Worm (Caenorhabditis elegans) whole organism, early embryonic: ENCODE measurements around the gene K01A6.4.

Experiments
- B0310.2 ChIP-seq: sonication (generic microtip); optimal IDR thresholded peaks from 2 replicates; lab custom pipeline; 2016; ENCODE audit warnings: mild to moderate bottlenecking, missing genetic modification characterization, missing compliant biosample characterization
- F13C5.2 ChIP-seq: sonication (generic microtip); optimal IDR thresholded peaks from 2 replicates; lab custom pipeline; 2017; ENCODE audit warnings: mild to moderate bottlenecking, missing genetic modification characterization, inconsistent platforms, missing compliant biosample characterization
- aly-1 ChIP-seq: sonication (generic microtip); optimal IDR thresholded peaks from 2 replicates; lab custom pipeline; 2016; ENCODE audit warnings: missing genetic modification characterization, missing compliant biosample characterization
- ama-1 ChIP-seq: fragments of 150-350 bp; optimal IDR thresholded peaks from 2 replicates; lab custom pipeline; 2014
- ceh-13 ChIP-seq: fragments of 200-800 bp; sonication (Bioruptor generic); optimal IDR thresholded peaks from 2 replicates; lab custom pipeline; 2018; ENCODE audit warnings: mild to moderate bottlenecking, missing genetic modification characterization, missing compliant biosample characterization
- ceh-36 ChIP-seq: sonication (generic microtip); optimal IDR thresholded peaks from 2 replicates; lab custom pipeline; 2016; ENCODE audit warnings: missing genetic modification characterization, inconsistent platforms, missing compliant biosample characterization
- ets-7 ChIP-seq: sonication (generic microtip); optimal IDR thresholded peaks from 2 replicates; lab custom pipeline; 2016; ENCODE audit warnings: missing genotype, missing genetic modification characterization, missing compliant biosample characterization
- flt-1 ChIP-seq: fragments of 200-800 bp; sonication (Bioruptor generic); IDR thresholded peaks from 2 replicates; pipeline ENCODE4 v1.3.6; 2022; ENCODE audit warnings: missing genetic modification characterization, missing compliant biosample characterization
- hmbx-1 ChIP-seq: sonication (generic microtip); optimal IDR thresholded peaks from 2 replicates; lab custom pipeline; 2016; ENCODE audit warnings: mild to moderate bottlenecking, missing genetic modification characterization, missing compliant biosample characterization
- hmg-4 ChIP-seq: fragments of 200-800 bp; sonication (Bioruptor generic); optimal IDR thresholded peaks from 2 replicates; lab custom pipeline; 2018; ENCODE audit warnings: mild to moderate bottlenecking, missing genetic modification characterization, missing compliant biosample characterization
- hnd-1 ChIP-seq: sonication (generic microtip); optimal IDR thresholded peaks from 2 replicates; lab custom pipeline; 2016; ENCODE audit warnings: missing genetic modification characterization, missing compliant biosample characterization
- pes-1 ChIP-seq: fragments of 200-800 bp; sonication (Bioruptor generic); IDR thresholded peaks from 2 replicates; pipeline ENCODE4 v1.3.6; 2022; ENCODE audit warnings: missing genetic modification reagents, missing genetic modification characterization, missing compliant biosample characterization
- scrt-1 ChIP-seq: fragments of 200-800 bp; sonication (Bioruptor generic); IDR thresholded peaks from 2 replicates; pipeline ENCODE4 v1.3.6; 2022; ENCODE audit warnings: missing genetic modification characterization, missing compliant biosample characterization
- sea-1 ChIP-seq: fragments of 200-800 bp; sonication (Bioruptor generic); conservative IDR thresholded peaks from 2 replicates; pipeline ENCODE4 v1.3.6; 2022; ENCODE audit warnings: missing genetic modification characterization, missing compliant biosample characterization
- tbx-11 ChIP-seq: fragments of 200-800 bp; sonication (Bioruptor generic); IDR thresholded peaks from 2 replicates; pipeline ENCODE4 v1.3.6; 2022; ENCODE audit warnings: missing genetic modification characterization, missing compliant biosample characterization
- tbx-37 ChIP-seq: fragments of 200-800 bp; sonication (Bioruptor generic); conservative IDR thresholded peaks from 2 replicates; pipeline ENCODE4 v1.3.6; 2022; ENCODE audit warnings: missing genetic modification reagents, missing genetic modification characterization, missing compliant biosample characterization
- tra-4 ChIP-seq: sonication (generic microtip); optimal IDR thresholded peaks from 2 replicates; lab custom pipeline; 2017; ENCODE audit warnings: missing genetic modification characterization, missing compliant biosample characterization

The K01A6.4 gene

DNA sequence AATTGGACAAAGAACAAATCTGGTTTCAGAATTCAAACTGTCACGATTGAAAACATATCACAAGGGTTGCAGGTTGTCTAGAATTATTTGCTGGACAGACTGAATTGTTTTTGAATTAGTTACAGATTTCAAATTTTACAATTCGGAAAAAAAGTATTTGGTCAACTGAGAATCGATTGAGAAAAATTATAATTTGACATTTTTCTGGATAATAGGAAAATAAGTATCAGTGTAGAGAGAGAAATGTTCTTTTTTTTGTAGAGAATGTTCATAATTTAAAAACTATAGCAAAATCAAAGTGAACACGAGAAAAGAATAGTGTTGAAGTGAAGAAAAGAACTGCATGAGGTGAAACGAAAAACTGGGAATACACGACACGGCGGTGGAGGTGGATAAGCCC is 39.4 kb downstream of the K01A6.4 start, which contains the start of gene dpy-20:
dpy-20 (minus strand) TSS at position 101 of the 400 bp plus-strand sequence.
- TF ChIP-seq ceh-13 (GFP tag; lab: Kevin White, UChicago) (no peak), pes-1 (GFP tag; lab: Robert Waterston, UW) (no peak), hmg-4 (GFP tag; lab: Kevin White, UChicago) (no peak), sea-1 (GFP tag; lab: Robert Waterston, UW) (no peak), scrt-1 (GFP tag; lab: Robert Waterston, UW) (no peak), tbx-11 (GFP tag; lab: Robert Waterston, UW) (no peak), tra-4 (no peak), ets-7 (tag; lab: Kevin White, UChicago) (no peak), F13C5.2 (tag; lab: Kevin White, UChicago) (no peak), tbx-37 (GFP tag; lab: Robert Waterston, UW) (no peak), ama-1 (lab: Kevin White, UChicago) (no peak), aly-1 (tag; lab: Kevin White, UChicago) (no peak), hnd-1 (tag; lab: Kevin White, UChicago) (no peak), ceh-36 (no peak), flt-1 (GFP tag; lab: Robert Waterston, UW) (no peak), B0310.2 (tag; lab: Kevin White, UChicago) (no peak)

DNA sequence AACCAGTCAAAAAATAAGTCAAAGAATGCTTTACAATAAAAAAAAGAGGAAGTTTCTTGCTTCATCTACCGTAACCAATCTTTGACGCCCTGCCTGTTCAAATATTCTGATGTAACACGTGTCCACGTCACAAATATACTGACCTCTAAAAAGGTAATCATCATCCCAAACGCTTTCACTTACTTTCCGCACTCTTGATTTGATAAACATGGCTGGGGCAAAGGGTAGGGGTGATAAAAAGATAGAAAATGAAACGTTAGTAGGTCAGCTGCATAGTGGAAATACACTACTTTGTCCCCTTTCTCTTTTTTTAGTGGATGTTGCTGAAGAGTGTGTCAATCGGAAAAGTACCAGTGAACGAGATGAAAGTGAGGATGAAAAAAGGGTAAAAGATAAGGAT is 40.0 kb downstream of the K01A6.4 start:
- TF ChIP-seq hmbx-1 = no peak
- TF ChIP-seq tbx-37 (GFP tag; lab: Robert Waterston, UW) = no peak
- no peak for TF ChIP-seq hnd-1 (tag; lab: Kevin White, UChicago)
- no peak for TF ChIP-seq B0310.2 (tag; lab: Kevin White, UChicago)
- TF ChIP-seq tra-4 = no peak

ce11 chrIV:11697514-11697913 is 42.6 kb downstream of the K01A6.4 start:
- no peak for TF ChIP-seq B0310.2 (tag; lab: Kevin White, UChicago)
- TF ChIP-seq scrt-1 (GFP tag; lab: Robert Waterston, UW) = no peak
- no peak for TF ChIP-seq hmg-4 (GFP tag; lab: Kevin White, UChicago)
- no peak for TF ChIP-seq ama-1 (lab: Kevin White, UChicago)
- no peak for TF ChIP-seq tra-4
- TF ChIP-seq aly-1 (tag; lab: Kevin White, UChicago) = no peak
- TF ChIP-seq F13C5.2 (tag; lab: Kevin White, UChicago) = no peak
- no peak for TF ChIP-seq pes-1 (GFP tag; lab: Robert Waterston, UW)
- no peak for TF ChIP-seq flt-1 (GFP tag; lab: Robert Waterston, UW)
- no peak for TF ChIP-seq tbx-11 (GFP tag; lab: Robert Waterston, UW)
- TF ChIP-seq sea-1 (GFP tag; lab: Robert Waterston, UW) = no peak

DNA sequence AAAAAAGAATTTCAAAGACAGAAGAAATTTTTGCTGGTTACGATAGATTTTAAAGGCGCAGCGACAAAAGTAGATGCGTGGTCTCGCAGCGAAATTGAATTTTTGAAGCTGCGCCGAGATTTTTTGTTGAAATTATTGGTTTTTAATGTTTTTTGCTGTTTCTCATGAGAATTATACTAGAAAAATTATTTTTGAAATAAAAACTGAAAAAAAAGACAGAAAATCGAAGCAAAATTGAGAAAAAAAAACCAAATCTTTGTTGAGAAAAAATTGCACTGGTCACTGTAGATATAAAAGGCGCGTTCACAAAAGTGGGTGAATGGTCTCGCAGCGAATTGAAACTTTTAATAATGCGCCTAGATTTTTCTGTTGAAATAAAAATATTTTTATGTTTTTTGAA is 44.5 kb downstream of the K01A6.4 start:
- TF ChIP-seq ceh-36 = no peak
- no peak for TF ChIP-seq B0310.2 (tag; lab: Kevin White, UChicago)
- no peak for TF ChIP-seq hmbx-1
- no peak for TF ChIP-seq pes-1 (GFP tag; lab: Robert Waterston, UW)
- no peak for TF ChIP-seq hmg-4 (GFP tag; lab: Kevin White, UChicago)
- TF ChIP-seq ets-7 (tag; lab: Kevin White, UChicago) = no peak
- no peak for TF ChIP-seq hnd-1 (tag; lab: Kevin White, UChicago)
- TF ChIP-seq scrt-1 (GFP tag; lab: Robert Waterston, UW) = no peak
- no peak for TF ChIP-seq tbx-11 (GFP tag; lab: Robert Waterston, UW)

DNA sequence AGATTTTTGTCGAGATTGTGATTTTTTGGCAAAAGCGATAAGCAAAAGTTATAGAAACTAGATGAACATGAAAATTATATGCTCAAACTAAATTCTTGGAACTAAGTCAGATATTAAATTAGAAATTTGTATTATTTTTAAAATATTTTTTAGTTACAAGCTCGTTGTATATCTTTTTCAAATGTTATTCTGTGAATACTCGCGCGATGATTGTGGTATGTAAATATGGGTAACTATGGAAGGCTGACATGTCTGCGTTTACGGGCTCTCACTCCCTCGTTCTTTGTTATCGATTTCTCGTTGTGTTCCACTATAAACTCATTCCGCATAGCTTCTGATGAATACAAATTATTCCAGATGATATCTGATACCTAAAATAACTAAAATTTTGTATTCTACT is 46.0 kb downstream of the K01A6.4 start, which contains the start of gene ZK792.7:
ZK792.7 (plus strand) TSS at position 301 of the 400 bp plus-strand sequence.
- TF ChIP-seq B0310.2 (tag; lab: Kevin White, UChicago) = no peak
- no peak for TF ChIP-seq pes-1 (GFP tag; lab: Robert Waterston, UW)
- TF ChIP-seq tbx-11 (GFP tag; lab: Robert Waterston, UW) = no peak
- no peak for TF ChIP-seq ceh-36
- no peak for TF ChIP-seq hmbx-1
- TF ChIP-seq ets-7 (tag; lab: Kevin White, UChicago) = no peak

DNA sequence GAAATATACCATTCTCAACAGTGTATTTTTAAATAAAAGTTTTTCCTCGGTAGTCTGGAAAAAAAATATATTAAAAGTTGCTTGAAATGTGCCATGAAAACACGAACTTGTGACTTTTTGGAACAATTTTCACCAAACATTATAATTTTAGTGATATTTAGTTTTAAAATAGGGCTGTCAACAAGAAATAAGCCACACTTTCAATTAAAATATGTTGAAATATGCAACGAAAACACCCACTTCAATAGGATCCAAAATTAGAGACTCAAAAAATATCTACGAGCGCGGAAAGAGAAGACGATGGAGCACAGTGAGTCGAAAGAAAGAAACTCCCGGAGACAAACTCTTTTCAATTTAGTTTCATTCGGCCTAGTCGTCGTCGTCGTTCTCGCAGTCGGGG is 46.6 kb downstream of the K01A6.4 start, which contains the start of gene ZK792.12:
ZK792.12 (plus strand) TSS at position 301 of the 400 bp plus-strand sequence.
- no peak for TF ChIP-seq ceh-13 (GFP tag; lab: Kevin White, UChicago)
- no peak for TF ChIP-seq ets-7 (tag; lab: Kevin White, UChicago)
- no peak for TF ChIP-seq pes-1 (GFP tag; lab: Robert Waterston, UW)
- no peak for TF ChIP-seq F13C5.2 (tag; lab: Kevin White, UChicago)
- no peak for TF ChIP-seq hmbx-1
- no peak for TF ChIP-seq hmg-4 (GFP tag; lab: Kevin White, UChicago)
- no peak for TF ChIP-seq aly-1 (tag; lab: Kevin White, UChicago)
- TF ChIP-seq tra-4 = no peak
- no peak for TF ChIP-seq tbx-37 (GFP tag; lab: Robert Waterston, UW)
- TF ChIP-seq sea-1 (GFP tag; lab: Robert Waterston, UW) = no peak
- TF ChIP-seq scrt-1 (GFP tag; lab: Robert Waterston, UW) = no peak
- no peak for TF ChIP-seq B0310.2 (tag; lab: Kevin White, UChicago)
- TF ChIP-seq flt-1 (GFP tag; lab: Robert Waterston, UW) = no peak
- no peak for TF ChIP-seq ama-1 (lab: Kevin White, UChicago)
- TF ChIP-seq tbx-11 (GFP tag; lab: Robert Waterston, UW) = no peak
- no peak for TF ChIP-seq ceh-36

- no peak for TF ChIP-seq ama-1 (lab: Kevin White, UChicago)
- 0 out of 2 replicates have a peak, but pooled peaks have one; percentile 38 for TF ChIP-seq pes-1 (GFP tag; lab: Robert Waterston, UW)
- no peak for TF ChIP-seq flt-1 (GFP tag; lab: Robert Waterston, UW)
- peak; percentile 48 for TF ChIP-seq F13C5.2 (tag; lab: Kevin White, UChicago)
- TF ChIP-seq aly-1 (tag; lab: Kevin White, UChicago) = peak; percentile 35
- no peak for TF ChIP-seq sea-1 (GFP tag; lab: Robert Waterston, UW)
- peak; percentile 82 for TF ChIP-seq hmg-4 (GFP tag; lab: Kevin White, UChicago)
Measured at ce11 chrIV:11692071-11692673, 47.9 kb downstream of the K01A6.4 start.
